Fruit fly (Drosophila melanogaster) whole organism: Measurements from ENCODE around the gene SecS.

ENCODE experiments used
- Dll ChIP-seq: fragments of >200 bp; optimal IDR thresholded peaks from 2 replicates; lab custom pipeline; 2017
- psq ChIP-seq: fragments of >200 bp; optimal IDR thresholded peaks from 2 replicates; lab custom pipeline; 2017

DNA sequence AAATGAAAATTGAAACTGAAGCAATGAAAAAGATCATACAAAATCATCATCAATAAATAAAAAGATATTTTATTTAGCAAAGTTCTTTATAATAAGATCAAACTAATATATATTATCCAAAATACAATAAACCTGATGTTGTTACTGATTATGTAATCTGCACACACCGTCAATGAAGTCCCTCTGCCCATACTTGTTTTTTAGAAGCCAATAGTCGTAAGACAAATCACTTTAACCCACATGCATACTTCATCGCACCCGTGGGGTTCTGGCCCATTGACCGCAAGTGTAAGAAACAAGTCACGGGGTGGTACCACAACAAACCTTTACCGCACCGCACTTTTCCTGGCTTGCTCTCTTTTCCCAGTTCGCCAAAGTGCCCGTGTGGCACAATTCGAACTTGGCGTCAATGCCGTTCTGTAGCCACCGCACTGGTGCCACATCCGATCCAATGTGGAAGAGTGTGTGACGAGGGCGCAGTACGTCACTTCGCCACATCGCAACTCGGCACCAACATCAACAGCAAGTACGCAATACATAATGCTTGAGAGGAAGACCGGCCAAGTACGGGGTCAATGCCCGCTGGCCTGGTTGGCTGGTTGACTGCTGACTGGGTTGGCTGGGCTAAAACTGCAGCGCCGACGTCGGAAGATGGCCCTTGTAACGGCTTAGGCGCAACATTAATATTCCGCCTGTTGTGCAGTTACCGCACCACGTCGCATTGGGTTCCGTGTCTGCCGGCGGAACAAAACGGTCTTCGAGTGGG, 28.1 kb upstream of the SecS start:
- TF ChIP-seq Dll (lab: Kevin White, UChicago) (no peak), psq (lab: Kevin White, UChicago) (no peak)
